Worm (Caenorhabditis elegans): ENCODE measurements around the gene F40G9.7.

The F40G9.7 gene

ce11 chrIII:168376-168775 lies 2.9 kb downstream of the F40G9.7 start:
- TF ChIP-seq elt-4 (tag; optimal IDR thresholded peaks at IDR 0.05): peak; percentile 35

DNA sequence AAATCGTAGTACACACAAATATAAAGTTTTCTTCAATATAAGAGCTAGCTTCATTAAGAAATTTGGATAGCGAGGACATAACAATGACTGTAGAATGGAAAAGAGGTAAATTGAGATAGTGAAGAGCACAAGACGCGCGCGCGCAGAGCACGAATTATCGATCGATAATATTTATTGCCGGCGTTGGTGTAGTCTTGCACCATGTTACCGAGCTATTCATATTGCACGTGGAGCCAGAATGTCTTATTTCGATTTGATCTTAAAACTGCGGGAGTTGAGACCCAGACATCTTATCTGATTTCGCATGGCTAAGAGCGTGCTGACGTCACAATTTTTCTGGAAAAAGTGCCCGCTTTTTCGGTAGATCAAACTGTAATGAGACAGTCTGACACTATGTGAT lies 4.0 kb downstream of the F40G9.7 start, which contains the start of gene F40G9.18:
F40G9.18 (minus strand) TSS at position 101 of the 400 bp plus-strand sequence.
- no peak for TF ChIP-seq hlh-8 (tag; optimal IDR thresholded peaks at IDR 0.05)
- no peak for TF ChIP-seq ceh-31 (tag; optimal IDR thresholded peaks at IDR 0.05)
- no peak for TF ChIP-seq gmeb-2 (tag; optimal IDR thresholded peaks at IDR 0.05)
- TF ChIP-seq lim-6 (tag; optimal IDR thresholded peaks at IDR 0.05): no peak
- no peak for TF ChIP-seq pat-9 (tag; optimal IDR thresholded peaks at IDR 0.05)
- no peak for TF ChIP-seq npax-4 (tag; optimal IDR thresholded peaks at IDR 0.05)
- TF ChIP-seq unc-3 (GFP tag; conservative IDR thresholded peaks at IDR 0.05): no peak
- no peak for TF ChIP-seq unc-3 (tag; optimal IDR thresholded peaks at IDR 0.05)
- TF ChIP-seq hlh-15 (tag; optimal IDR thresholded peaks at IDR 0.05): no peak
- no peak for TF ChIP-seq hlh-13 (GFP tag; optimal IDR thresholded peaks at IDR 0.05)
- no peak for TF ChIP-seq ama-1 (optimal IDR thresholded peaks at IDR 0.05)

- TF ChIP-seq gmeb-2 (tag; optimal IDR thresholded peaks at IDR 0.05) (no peak), mec-3 (tag; optimal IDR thresholded peaks at IDR 0.05; ENCODE audit: borderline replicate concordance) (no peak), K09A11.1 (tag; optimal IDR thresholded peaks at IDR 0.05; ENCODE audit: insufficient read depth) (no peak), ceh-19 (GFP tag; optimal IDR thresholded peaks at IDR 0.05) (no peak), tbx-2 (tag; optimal IDR thresholded peaks at IDR 0.05) (no peak), fkh-10 (GFP tag; optimal IDR thresholded peaks at IDR 0.05) (no peak), C38D4.7 (GFP tag; optimal IDR thresholded peaks at IDR 0.05) (no peak), rnt-1 (tag; optimal IDR thresholded peaks at IDR 0.05) (no peak), nhr-11 (tag; optimal IDR thresholded peaks at IDR 0.05) (no peak), ceh-45 (GFP tag; IDR thresholded peaks at IDR 0.05) (no peak), fax-1 (tag; optimal IDR thresholded peaks at IDR 0.05) (no peak), ceh-31 (tag; optimal IDR thresholded peaks at IDR 0.05) (no peak), elt-2 (tag; optimal IDR thresholded peaks at IDR 0.05) (no peak), hlh-8 (tag; optimal IDR thresholded peaks at IDR 0.05) (no peak)
Measured at ce11 chrIII:171617-172016, 6.1 kb downstream of the F40G9.7 start, which contains the start of the genes F40G9.9 and F40G9.12. Gene F40G9.9 (minus strand): TSS chrIII:171717. Gene F40G9.12 (plus strand): TSS chrIII:171847.

ce11 chrIII:173501-173900 lies 8.0 kb downstream of the F40G9.7 start, which contains the start of gene F40G9.19:
Gene F40G9.19 (plus strand): TSS chrIII:173801.
- TF ChIP-seq Y22D7AL.16 (tag; optimal IDR thresholded peaks at IDR 0.05) (no peak), hlh-8 (tag; optimal IDR thresholded peaks at IDR 0.05) (no peak), pat-9 (tag; optimal IDR thresholded peaks at IDR 0.05) (no peak), ceh-31 (tag; optimal IDR thresholded peaks at IDR 0.05) (no peak), sox-2 (GFP tag; IDR thresholded peaks at IDR 0.05) (no peak), unc-55 (GFP tag; optimal IDR thresholded peaks at IDR 0.05) (no peak), pha-2 (tag; optimal IDR thresholded peaks at IDR 0.05) (no peak), K02D7.2 (tag; optimal IDR thresholded peaks at IDR 0.05) (no peak), ceh-18 (tag; optimal IDR thresholded peaks at IDR 0.05) (no peak), nfya-1 (tag; optimal IDR thresholded peaks at IDR 0.05) (no peak), npax-4 (tag; optimal IDR thresholded peaks at IDR 0.05) (no peak), ets-4 (tag; optimal IDR thresholded peaks at IDR 0.05) (no peak), nhr-11 (tag; optimal IDR thresholded peaks at IDR 0.05) (no peak), pha-4 (tag; optimal IDR thresholded peaks at IDR 0.05) (no peak), F13H6.1 (tag; optimal IDR thresholded peaks at IDR 0.05) (no peak), T23F11.4 (GFP tag; optimal IDR thresholded peaks at IDR 0.05) (no peak)

ce11 chrIII:175733-176132 lies 10.2 kb downstream of the F40G9.7 start, which contains the start of gene clec-148:
Gene clec-148 (minus strand): TSS chrIII:175833.
- no peak for TF ChIP-seq madf-2 (tag; optimal IDR thresholded peaks at IDR 0.05)
